Fruit fly (Drosophila melanogaster): ENCODE results near the gene mkg-p.

- TF ChIP-seq NC2α (GFP tag; optimal IDR thresholded peaks at IDR 0.05) = no peak
- no peak for TF ChIP-seq CG2199 (GFP tag; IDR thresholded peaks at IDR 0.05)
- TF ChIP-seq CG7987 (GFP tag; optimal IDR thresholded peaks at IDR 0.05) = no peak
- TF ChIP-seq CG6272 (GFP tag; IDR thresholded peaks at IDR 0.05) = no peak
- no peak for TF ChIP-seq CG8944 (GFP tag; optimal IDR thresholded peaks at IDR 0.05)
- TF ChIP-seq corto (GFP tag; optimal IDR thresholded peaks at IDR 0.05) = no peak
- TF ChIP-seq vfl (GFP tag; optimal IDR thresholded peaks at IDR 0.05) = no peak
- peak; percentile 25 for TF ChIP-seq Oli (tag; optimal IDR thresholded peaks at IDR 0.05)
- TF ChIP-seq CG15514 (GFP tag; optimal IDR thresholded peaks at IDR 0.05) = no peak
- TF ChIP-seq bsh (GFP tag; optimal IDR thresholded peaks at IDR 0.05) = peak in 1 of 2 experiments; percentile 61
These were observed 20.0 kb downstream of the mkg-p start for dm6 chr3L:8385055-8385454.

All from whole organism, embryonic.